Worm (Caenorhabditis elegans) whole organism, young adult: ENCODE data around the gene npp-9.

ENCODE experiments used
- F22D6.2 ChIP-seq: sonication (generic microtip); optimal IDR thresholded peaks from 2 replicates; lab custom pipeline; 2016; ENCODE audit warnings: mild to moderate bottlenecking, missing genetic modification characterization, missing compliant biosample characterization
- F49E8.2 ChIP-seq: sonication (generic microtip); optimal IDR thresholded peaks from 3 replicates; lab custom pipeline; 2017; ENCODE audit warnings: missing genetic modification characterization, mild to moderate bottlenecking, missing compliant biosample characterization, antibody characterized with exemption, moderate library complexity; ENCODE audit not compliant: insufficient read depth
- Y53G8AR.9 ChIP-seq: fragments of 200-800 bp; sonication (Bioruptor generic); conservative IDR thresholded peaks from 2 replicates; pipeline ENCODE4 v1.3.6; 2022; ENCODE audit warnings: missing genetic modification reagents, missing genetic modification characterization, missing compliant biosample characterization
- ama-1 ChIP-seq, 3 experiments: fragments of 150-350 bp in 1 of 3; sonication (generic microtip) in 2 of 3; optimal IDR thresholded peaks; 2 replicates each; lab custom pipeline; 2014 to 2018; ENCODE audit warnings: missing biosample characterization in 2 of 3, missing genetic modification characterization in 2 of 3, missing genetic modification reagents in 2 of 3
- cebp-2 ChIP-seq: fragments of 200-800 bp; sonication (Bioruptor generic); IDR thresholded peaks from 2 replicates; pipeline ENCODE4 v1.3.6; 2022; ENCODE audit warnings: missing genetic modification characterization, missing compliant biosample characterization
- ets-4 ChIP-seq: fragments of 200-800 bp; sonication (Bioruptor generic); optimal IDR thresholded peaks from 2 replicates; lab custom pipeline; 2018; ENCODE audit warnings: mild to moderate bottlenecking, missing genetic modification characterization, missing compliant biosample characterization
- hmg-20 ChIP-seq: fragments of 200-800 bp; sonication (Bioruptor generic); IDR thresholded peaks from 2 replicates; pipeline ENCODE4 v1.3.6; 2022; ENCODE audit warnings: missing genetic modification reagents, missing genetic modification characterization, missing compliant biosample characterization
- lsl-1 ChIP-seq: fragments of 200-800 bp; sonication (Bioruptor generic); optimal IDR thresholded peaks from 2 replicates; lab custom pipeline; 2018; ENCODE audit warnings: mild to moderate bottlenecking, missing genetic modification characterization, moderate library complexity, missing compliant biosample characterization
- nhr-179 ChIP-seq: sonication (generic microtip); optimal IDR thresholded peaks from 2 replicates; lab custom pipeline; 2016; ENCODE audit warnings: mild to moderate bottlenecking, missing genetic modification characterization, missing compliant biosample characterization
- pha-4 ChIP-seq: fragments of 150-350 bp; sonication (generic microtip); optimal IDR thresholded peaks from 2 replicates; lab custom pipeline; 2014; ENCODE audit warnings: missing biosample characterization, missing genetic modification reagents, missing genetic modification characterization
- rpc-1 ChIP-seq, 2 experiments: fragments of 150-350 bp in 1 of 2; sonication (generic microtip) in 1 of 2; optimal IDR thresholded peaks; 2 replicates each; lab custom pipeline; 2014 to 2018; ENCODE audit warnings: missing biosample characterization in 1 of 2, missing genetic modification characterization in 1 of 2, missing genetic modification reagents in 1 of 2, missing genotype in 1 of 2
- tlf-1 ChIP-seq: fragments of 200-800 bp; sonication (Bioruptor generic); optimal IDR thresholded peaks from 2 replicates; lab custom pipeline; 2018; ENCODE audit warnings: mild to moderate bottlenecking, missing genetic modification characterization, missing compliant biosample characterization
- unc-62 ChIP-seq: fragments of 150-350 bp; optimal IDR thresholded peaks from 2 replicates; lab custom pipeline; 2014; ENCODE audit warnings: missing biosample characterization, missing genetic modification reagents, missing genetic modification characterization
- ztf-3 ChIP-seq: fragments of 200-800 bp; sonication (Bioruptor generic); optimal IDR thresholded peaks from 2 replicates; lab custom pipeline; 2018; ENCODE audit warnings: mild to moderate bottlenecking, missing genetic modification characterization, missing compliant biosample characterization

DNA sequence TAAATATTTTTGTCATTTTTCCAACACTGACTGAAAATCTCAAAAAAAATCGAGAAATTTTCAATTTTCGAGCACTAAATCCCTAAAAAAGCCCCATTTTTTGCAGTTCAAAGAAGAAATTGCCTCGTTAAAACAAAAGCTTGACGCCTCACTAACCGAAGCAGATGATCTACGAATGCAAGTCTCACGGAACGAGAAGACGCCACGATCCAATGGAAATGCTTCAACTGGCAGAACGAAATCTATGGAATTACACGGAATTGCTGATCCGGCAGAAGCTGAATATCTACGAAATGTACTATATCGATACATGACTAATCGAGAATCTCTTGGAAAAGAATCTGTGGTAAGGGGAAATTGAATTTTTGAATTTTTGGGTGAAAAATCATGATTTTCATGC, 19.6 kb upstream of the npp-9 start:
- TF ChIP-seq F49E8.2 (tag; lab: Kevin White, UChicago) (no peak), rpc-1 (optimal IDR thresholded peaks at IDR 0.05; lab: Kevin White, UChicago) (no peak), rpc-1 (tag; optimal IDR thresholded peaks at IDR 0.05; lab: Kevin White, UChicago) (no peak), tlf-1 (no peak), Y53G8AR.9 (GFP tag; lab: Robert Waterston, UW) (no peak), F22D6.2 (tag; lab: Kevin White, UChicago) (no peak), lsl-1 (GFP tag; lab: Kevin White, UChicago) (no peak), pha-4 (tag; lab: Kevin White, UChicago) (no peak), unc-62 (GFP tag; lab: Kevin White, UChicago) (no peak), nhr-179 (tag; lab: Kevin White, UChicago) (no peak), ets-4 (GFP tag; lab: Kevin White, UChicago) (no peak), hmg-20 (no peak), ama-1 (optimal IDR thresholded peaks at IDR 0.05; lab: Kevin White, UChicago) (no peak), ama-1 (GFP tag; optimal IDR thresholded peaks at IDR 0.05; lab: Kevin White, UChicago) (no peak), cebp-2 (GFP tag; lab: Robert Waterston, UW) (no peak), ztf-3 (no peak)
